Worm (Caenorhabditis elegans) whole organism, L2 larva: ENCODE measurements around the gene fbxb-45.

Experiments
- aly-2 ChIP-seq: fragments of 150-350 bp; optimal IDR thresholded peaks from 2 replicates; lab custom pipeline; 2014; ENCODE audit warnings: missing biosample characterization, missing genetic modification characterization
- ama-1 ChIP-seq: fragments of 150-350 bp; optimal IDR thresholded peaks from 2 replicates; lab custom pipeline; 2018; ENCODE audit warnings: inconsistent platforms
- ceh-16 ChIP-seq: fragments of 150-350 bp; optimal IDR thresholded peaks from 2 replicates; lab custom pipeline; 2014; ENCODE audit warnings: missing biosample characterization, missing genetic modification characterization
- ceh-82 ChIP-seq: fragments of 150-350 bp; optimal IDR thresholded peaks from 2 replicates; lab custom pipeline; 2014; ENCODE audit warnings: missing biosample characterization, missing genetic modification characterization
- egl-27 ChIP-seq: sonication (generic microtip); optimal IDR thresholded peaks from 3 replicates; lab custom pipeline; 2017; ENCODE audit warnings: missing biosample characterization, missing genetic modification reagents, missing genetic modification characterization
- elt-1 ChIP-seq: fragments of 150-350 bp; optimal IDR thresholded peaks from 2 replicates; lab custom pipeline; 2014; ENCODE audit warnings: missing biosample characterization, missing genetic modification characterization
- mab-5 ChIP-seq: fragments of 150-350 bp; optimal IDR thresholded peaks from 2 replicates; lab custom pipeline; 2014; ENCODE audit warnings: missing biosample characterization, missing genetic modification characterization
- mdl-1 ChIP-seq, 2 experiments: fragments of 150-350 bp in 1 of 2; sonication (generic microtip) in 1 of 2; optimal IDR thresholded peaks; 2 replicates each; lab custom pipeline; 2017; ENCODE audit warnings: missing biosample characterization in 2 of 2, missing genetic modification characterization in 2 of 2
- nhr-12 ChIP-seq: fragments of 150-350 bp; optimal IDR thresholded peaks from 2 replicates; lab custom pipeline; 2014; ENCODE audit warnings: missing biosample characterization, missing genetic modification characterization
- nhr-21 ChIP-seq: fragments of 150-350 bp; optimal IDR thresholded peaks from 2 replicates; lab custom pipeline; 2014; ENCODE audit warnings: missing biosample characterization, missing genetic modification characterization
- nhr-237 ChIP-seq: fragments of 150-350 bp; optimal IDR thresholded peaks from 2 replicates; lab custom pipeline; 2014; ENCODE audit warnings: missing biosample characterization, missing genetic modification characterization
- nhr-25 ChIP-seq: fragments of 150-350 bp; sonication (generic microtip); optimal IDR thresholded peaks from 3 replicates; lab custom pipeline; 2014; ENCODE audit warnings: missing biosample characterization, missing genetic modification characterization
- unc-55 ChIP-seq: fragments of 150-350 bp; sonication (generic microtip); optimal IDR thresholded peaks from 3 replicates; lab custom pipeline; 2014; ENCODE audit warnings: missing biosample characterization, missing genetic modification reagents, missing genetic modification characterization
- zag-1 ChIP-seq: fragments of 150-350 bp; optimal IDR thresholded peaks from 2 replicates; lab custom pipeline; 2014; ENCODE audit warnings: missing biosample characterization, missing genetic modification characterization

- TF ChIP-seq nhr-21, result no peak
- TF ChIP-seq egl-27 (tag; lab: Kevin White, UChicago), result no peak
- no peak for TF ChIP-seq nhr-237 (tag; lab: Kevin White, UChicago)
- TF ChIP-seq aly-2 (tag; lab: Kevin White, UChicago), result no peak
- no peak for TF ChIP-seq unc-55 (GFP tag; lab: Kevin White, UChicago)
- TF ChIP-seq mdl-1 (tag; optimal IDR thresholded peaks at IDR 0.05; lab: Kevin White, UChicago), result no peak
- no peak for TF ChIP-seq zag-1 (tag; lab: Kevin White, UChicago)
- no peak for TF ChIP-seq mab-5
- TF ChIP-seq ama-1, result no peak
- no peak for TF ChIP-seq nhr-12
- no peak for TF ChIP-seq elt-1
- TF ChIP-seq nhr-25 (tag; lab: Kevin White, UChicago), result no peak
- TF ChIP-seq ceh-82 (tag; lab: Kevin White, UChicago), result no peak
- TF ChIP-seq ceh-16 (tag; lab: Kevin White, UChicago), result no peak
Measured at ce11 chrII:1056844-1057243, 13.0 kb upstream of the fbxb-45 start.
